Fruit fly (Drosophila melanogaster) whole organism, embryonic: Measurements from ENCODE around the gene CG6749.

Source experiments
- CG11696 ChIP-seq: fragments of 200-800 bp; sonication (Bioruptor generic); IDR thresholded peaks from 2 replicates; pipeline ENCODE4 v1.3.6; 2022; ENCODE audit warnings: missing biosample characterization, missing genetic modification characterization
- CG1233 ChIP-seq: fragments of 200-800 bp; sonication (Bioruptor generic); optimal IDR thresholded peaks from 4 replicates; lab custom pipeline; 2018; ENCODE audit warnings: missing biosample characterization, mild to moderate bottlenecking, missing genetic modification characterization
- CG12744 ChIP-seq: fragments of 200-800 bp; sonication (Bioruptor generic); optimal IDR thresholded peaks from 2 replicates; lab custom pipeline; 2016; ENCODE audit warnings: missing biosample characterization, missing genetic modification characterization
- CG13123 ChIP-seq: fragments of 200-800 bp; sonication (Bioruptor generic); optimal IDR thresholded peaks from 2 replicates; lab custom pipeline; 2016; ENCODE audit warnings: missing biosample characterization, missing genetic modification characterization
- CG13775 ChIP-seq: fragments of 200-800 bp; sonication (Bioruptor generic); optimal IDR thresholded peaks from 3 replicates; lab custom pipeline; 2017; ENCODE audit warnings: missing biosample characterization, mild to moderate bottlenecking, missing genetic modification characterization
- CG15479 ChIP-seq: fragments of 200-800 bp; sonication (Bioruptor generic); optimal IDR thresholded peaks from 3 replicates; lab custom pipeline; 2019; ENCODE audit warnings: missing biosample characterization, mild to moderate bottlenecking, missing genetic modification characterization, moderate library complexity
- CG17328 ChIP-seq: fragments of 200-800 bp; sonication (Bioruptor generic); IDR thresholded peaks from 2 replicates; pipeline ENCODE4 v1.3.6; 2022; ENCODE audit warnings: missing biosample characterization, missing genetic modification characterization
- CG18011 ChIP-seq: fragments of 200-800 bp; sonication (Bioruptor generic); optimal IDR thresholded peaks from 2 replicates; lab custom pipeline; 2017; ENCODE audit warnings: missing biosample characterization, missing genetic modification characterization, mild to moderate bottlenecking, moderate library complexity, missing genotype
- CG18619 ChIP-seq: fragments of 200-800 bp; sonication (Bioruptor generic); optimal IDR thresholded peaks from 3 replicates; lab custom pipeline; 2017; ENCODE audit warnings: missing biosample characterization, mild to moderate bottlenecking, missing genetic modification characterization
- CG2120 ChIP-seq: fragments of 200-800 bp; sonication (Bioruptor generic); optimal IDR thresholded peaks from 3 replicates; lab custom pipeline; 2016; ENCODE audit warnings: missing biosample characterization, missing genetic modification characterization
- CG2678 ChIP-seq: fragments of 200-800 bp; sonication (Bioruptor generic); optimal IDR thresholded peaks from 3 replicates; lab custom pipeline; 2019; ENCODE audit warnings: missing biosample characterization, mild to moderate bottlenecking, missing genetic modification characterization, moderate library complexity
- CG31388 ChIP-seq: fragments of 200-800 bp; sonication (Bioruptor generic); optimal IDR thresholded peaks from 2 replicates; lab custom pipeline; 2016; ENCODE audit warnings: missing biosample characterization, missing genetic modification characterization
- CG32767 ChIP-seq: fragments of 200-800 bp; sonication (Bioruptor generic); IDR thresholded peaks from 2 replicates; pipeline ENCODE4 v1.3.6; 2022; ENCODE audit warnings: missing biosample characterization, missing genetic modification characterization
- CG34224 ChIP-seq: fragments of 200-800 bp; sonication (Bioruptor generic); IDR thresholded peaks from 3 replicates; pipeline ENCODE4 v1.3.6; 2022; ENCODE audit warnings: missing biosample characterization, missing genetic modification characterization; ENCODE audit not compliant: partially characterized antibody
- CG6813 ChIP-seq: fragments of 200-800 bp; sonication (Bioruptor generic); optimal IDR thresholded peaks from 2 replicates; lab custom pipeline; 2017; ENCODE audit warnings: missing biosample characterization, missing genetic modification characterization, mild to moderate bottlenecking, moderate library complexity, missing genetic modification reagents
- CG7372 ChIP-seq: fragments of 200-800 bp; sonication (Bioruptor generic); IDR thresholded peaks from 2 replicates; pipeline ENCODE4 v1.3.6; 2022; ENCODE audit warnings: missing biosample characterization, missing genetic modification characterization
- CG7987 ChIP-seq: fragments of 200-800 bp; sonication (Bioruptor generic); optimal IDR thresholded peaks from 2 replicates; lab custom pipeline; 2018; ENCODE audit warnings: missing biosample characterization, mild to moderate bottlenecking, missing genetic modification characterization, moderate library complexity
- CG9797 ChIP-seq: fragments of 200-800 bp; sonication (Bioruptor generic); optimal IDR thresholded peaks from 3 replicates; lab custom pipeline; 2018; ENCODE audit warnings: missing biosample characterization, mild to moderate bottlenecking, missing genetic modification characterization
- CkIIα-i1 ChIP-seq: fragments of 200-800 bp; sonication (Bioruptor generic); IDR thresholded peaks from 2 replicates; pipeline ENCODE4 v1.3.6; 2022; ENCODE audit warnings: missing biosample characterization, missing genetic modification characterization
- Deaf1 ChIP-seq: fragments of 200-800 bp; optimal IDR thresholded peaks from 3 replicates; lab custom pipeline; 2019; ENCODE audit warnings: missing biosample characterization, mild to moderate bottlenecking, missing genetic modification characterization, moderate library complexity
- Dp ChIP-seq: fragments of 200-800 bp; sonication (Bioruptor generic); optimal IDR thresholded peaks from 2 replicates; lab custom pipeline; 2018; ENCODE audit warnings: missing biosample characterization, mild to moderate bottlenecking, missing genetic modification characterization, moderate library complexity
- Elba2 ChIP-seq: fragments of 200-800 bp; sonication (Bioruptor generic); optimal IDR thresholded peaks from 3 replicates; lab custom pipeline; 2016; ENCODE audit warnings: missing biosample characterization, missing genetic modification characterization
- Gsc ChIP-seq: fragments of 200-800 bp; sonication (Bioruptor generic); IDR thresholded peaks from 2 replicates; pipeline ENCODE4 v1.3.6; 2022; ENCODE audit warnings: missing biosample characterization, missing genetic modification characterization
- HmgZ ChIP-seq: fragments of 200-800 bp; sonication (Bioruptor generic); optimal IDR thresholded peaks from 2 replicates; lab custom pipeline; 2018; ENCODE audit warnings: missing biosample characterization, mild to moderate bottlenecking, missing genetic modification characterization
- Jarid2 ChIP-seq: fragments of 200-800 bp; sonication (Bioruptor generic); optimal IDR thresholded peaks from 3 replicates; lab custom pipeline; 2017; ENCODE audit warnings: mild to moderate bottlenecking, missing biosample characterization, missing genetic modification reagents, missing genetic modification characterization
- Pdp1 ChIP-seq, 2 experiments: fragments of 200-800 bp; sonication (Bioruptor generic); optimal IDR thresholded peaks; 3 replicates each; lab custom pipeline; 2016; ENCODE audit warnings: missing biosample characterization in 2 of 2, missing genetic modification characterization in 2 of 2, mild to moderate bottlenecking in 1 of 2, moderate library complexity in 1 of 2
- Ssrp ChIP-seq: fragments of 200-800 bp; sonication (Bioruptor generic); optimal IDR thresholded peaks from 2 replicates; lab custom pipeline; 2018; ENCODE audit warnings: missing biosample characterization, mild to moderate bottlenecking, missing genetic modification characterization, moderate library complexity
- bsh ChIP-seq, 2 experiments: fragments of 200-800 bp; sonication (Bioruptor generic); optimal IDR thresholded peaks; 2 replicates each; lab custom pipeline; 2017 to 2018; ENCODE audit warnings: mild to moderate bottlenecking in 2 of 2, missing biosample characterization in 2 of 2, missing genetic modification characterization in 2 of 2, moderate library complexity in 1 of 2
- cad ChIP-seq: fragments of >200 bp; optimal IDR thresholded peaks from 2 replicates; lab custom pipeline; 2017; ENCODE audit warnings: missing biosample characterization, missing genetic modification characterization
- chinmo ChIP-seq: fragments of 200-800 bp; sonication (Bioruptor generic); IDR thresholded peaks from 4 replicates; pipeline ENCODE4 v1.3.6; 2022; ENCODE audit warnings: missing biosample characterization, missing genetic modification characterization; ENCODE audit not compliant: partially characterized antibody
- crp ChIP-seq, 2 experiments: fragments of 200-800 bp; sonication (Bioruptor generic); optimal IDR thresholded peaks; 2 replicates in 1 of 2; 3 replicates in 1 of 2; lab custom pipeline; 2017; ENCODE audit warnings: missing biosample characterization in 2 of 2, missing genetic modification characterization in 2 of 2, mild to moderate bottlenecking in 1 of 2, moderate library complexity in 1 of 2
- dm ChIP-seq: fragments of 200-800 bp; sonication (Bioruptor generic); optimal IDR thresholded peaks from 3 replicates; lab custom pipeline; 2016; ENCODE audit warnings: missing biosample characterization, missing genetic modification characterization
- dpn ChIP-seq, 2 experiments: fragments of 200-800 bp; sonication (Bioruptor generic); optimal IDR thresholded peaks; 3 replicates each; lab custom pipeline; 2016; ENCODE audit warnings: missing biosample characterization in 2 of 2, missing genetic modification characterization in 2 of 2
- en ChIP-seq: fragments of 200-800 bp; sonication (Bioruptor generic); optimal IDR thresholded peaks from 2 replicates; lab custom pipeline; 2016; ENCODE audit warnings: missing biosample characterization, missing genetic modification characterization
- fru ChIP-seq: fragments of >200 bp; optimal IDR thresholded peaks from 2 replicates; lab custom pipeline; 2017
- gcm ChIP-seq: fragments of 200-800 bp; sonication (Bioruptor generic); optimal IDR thresholded peaks from 2 replicates; lab custom pipeline; 2019; ENCODE audit warnings: missing biosample characterization, mild to moderate bottlenecking, missing genetic modification characterization, moderate library complexity
- mirr ChIP-seq: fragments of 200-800 bp; sonication (Bioruptor generic); optimal IDR thresholded peaks from 3 replicates; lab custom pipeline; 2018; ENCODE audit warnings: missing biosample characterization, mild to moderate bottlenecking, missing genetic modification characterization
- pan ChIP-seq, 4 experiments: fragments of >200 bp in 3 of 4; fragments of 200-800 bp in 1 of 4; sonication (Bioruptor generic) in 1 of 4; optimal IDR thresholded peaks in 3 of 4; IDR thresholded peaks in 1 of 4; 2 replicates each; pipeline versions ENCODE4 v1.3.6 to Lab custom; 2017 to 2022; ENCODE audit warnings: missing biosample characterization in 2 of 4, missing genetic modification characterization in 2 of 4, mixed read lengths in 1 of 4
- phol ChIP-seq: fragments of 200-800 bp; sonication (Bioruptor generic); optimal IDR thresholded peaks from 3 replicates; lab custom pipeline; 2018; ENCODE audit warnings: missing biosample characterization, mild to moderate bottlenecking, missing genetic modification characterization, moderate library complexity
- sd ChIP-seq: fragments of 200-800 bp; sonication (Bioruptor generic); optimal IDR thresholded peaks from 3 replicates; lab custom pipeline; 2018; ENCODE audit warnings: missing biosample characterization, mild to moderate bottlenecking, missing genetic modification characterization, moderate library complexity
- shn ChIP-seq: fragments of 200-800 bp; sonication (Bioruptor generic); optimal IDR thresholded peaks from 3 replicates; lab custom pipeline; 2016; ENCODE audit warnings: missing biosample characterization, missing genetic modification characterization
- slbo ChIP-seq: fragments of 200-800 bp; sonication (Bioruptor generic); IDR thresholded peaks from 2 replicates; pipeline ENCODE4 v1.3.6; 2022; ENCODE audit warnings: missing biosample characterization, missing genetic modification characterization
- slou ChIP-seq: fragments of 200-800 bp; sonication (Bioruptor generic); optimal IDR thresholded peaks from 3 replicates; lab custom pipeline; 2016; ENCODE audit warnings: missing biosample characterization, missing genetic modification characterization
- tna ChIP-seq: fragments of 200-800 bp; sonication (Bioruptor generic); IDR thresholded peaks from 2 replicates; pipeline ENCODE4 v1.3.6; 2022; ENCODE audit warnings: missing biosample characterization, missing genetic modification characterization; ENCODE audit not compliant: partially characterized antibody

The CG6749 gene

dm6 chr3L:9718929-9719328 lies 14.7 kb downstream of the CG6749 start, which contains the start of the genes CG18178 and CG14174 (continued):
- TF ChIP-seq CG13123 (GFP tag; lab: Kevin White, UChicago) (peak; percentile 42), CG6813 (GFP tag; lab: Kevin White, UChicago) (no peak), dm (GFP tag; lab: Kevin White, UChicago) (peak; percentile 84), HmgZ (tag; lab: Kevin White, UChicago) (peak; percentile 75), CG7987 (GFP tag; lab: Kevin White, UChicago) (no peak), CG11696 (GFP tag; lab: Robert Waterston, UW) (no peak), CG18011 (GFP tag; lab: Kevin White, UChicago) (peak; percentile 44), CG2678 (tag; lab: Kevin White, UChicago) (peak; percentile 74), en (GFP tag; lab: Kevin White, UChicago) (no peak), slbo (GFP tag; lab: Robert Waterston, UW) (peak; percentile 83), Pdp1 (GFP tag; optimal IDR thresholded peaks at IDR 0.05; lab: Kevin White, UChicago) (no peak), CG2120 (GFP tag; lab: Kevin White, UChicago) (peak; percentile 67), CG1233 (peak; percentile 20), tna (no peak), CG31388 (GFP tag; lab: Kevin White, UChicago) (no peak), CG15479 (GFP tag; lab: Kevin White, UChicago) (no peak), shn (no peak), CG17328 (peak; percentile 67), CG12744 (GFP tag; lab: Kevin White, UChicago) (no peak), Jarid2 (GFP tag; lab: Kevin White, UChicago) (no peak), slou (GFP tag; lab: Kevin White, UChicago) (no peak), Dp (GFP tag; lab: Kevin White, UChicago) (peak; percentile 23), CG9797 (GFP tag; lab: Kevin White, UChicago) (peak; percentile 64), CG7372 (GFP tag; lab: Robert Waterston, UW) (peak; percentile 66), chinmo (GFP tag; lab: Robert Waterston, UW) (no peak), CG13775 (GFP tag; lab: Kevin White, UChicago) (peak; percentile 73), mirr (GFP tag; lab: Kevin White, UChicago) (no peak), crp (GFP tag; optimal IDR thresholded peaks at IDR 0.05; lab: Kevin White, UChicago) (no peak), gcm (GFP tag; lab: Kevin White, UChicago) (peak; percentile 35), CG32767 (GFP tag; lab: Robert Waterston, UW) (0 out of 2 replicates have a peak, but pooled peaks have one; percentile 60), phol (tag; lab: Kevin White, UChicago) (peak; percentile 77), sd (tag; lab: Kevin White, UChicago) (no peak), Deaf1 (tag; lab: Kevin White, UChicago) (no peak), CG34224 (GFP tag; lab: Robert Waterston, UW) (no peak), pan (optimal IDR thresholded peaks at IDR 0.05; lab: Kevin White, UChicago) (no peak), pan (GFP tag; optimal IDR thresholded peaks at IDR 0.05 in 1 of 2, IDR thresholded peaks at IDR 0.05 in 1 of 2) (peak in 1 of 2 experiments; percentile 51), bsh (GFP tag; optimal IDR thresholded peaks at IDR 0.05; lab: Kevin White, UChicago) (peak in 1 of 2 experiments; percentile 72), fru (no peak), Elba2 (GFP tag; lab: Kevin White, UChicago) (peak; percentile 20), CkIIα-i1 (GFP tag; lab: Robert Waterston, UW) (no peak), dpn (GFP tag; optimal IDR thresholded peaks at IDR 0.05; lab: Kevin White, UChicago) (peak in 1 of 2 experiments; percentile 76), CG18619 (peak; percentile 43), cad (no peak), Ssrp (tag; lab: Kevin White, UChicago) (peak; percentile 78), Gsc (GFP tag; lab: Robert Waterston, UW) (no peak)
